Worm (Caenorhabditis elegans): ENCODE data around the gene hrg-4.
"Not testable (repeated sequence)": the region's sequence is repeated elsewhere in the genome, so short reads cannot be mapped to it uniquely, and the experiment has no call there.

Gene hrg-4

DNA sequence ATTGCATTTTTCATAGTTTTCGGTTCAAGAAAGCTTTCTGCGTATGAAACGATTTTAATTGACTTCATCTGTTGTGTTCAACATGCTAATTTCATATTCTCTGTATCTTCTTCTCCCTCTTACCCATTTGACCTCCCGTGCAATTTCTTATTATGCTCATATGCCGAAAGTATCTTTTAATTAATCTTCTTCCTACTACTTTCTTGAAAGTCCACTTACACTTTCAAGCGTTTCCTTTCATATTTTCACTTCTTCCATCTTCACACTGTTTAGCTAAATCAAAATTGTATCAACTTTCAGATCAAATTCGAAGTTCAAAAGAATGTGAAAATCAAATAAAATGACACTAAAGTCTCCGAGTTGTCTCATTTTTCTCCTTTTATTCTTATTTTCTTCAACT is 40.1 kb downstream of the hrg-4 start, which contains the start of gene F13H10.5:
Gene F13H10.5 (plus strand): TSS at position 301 of the 400 bp plus-strand sequence.
- no peak for TF ChIP-seq blmp-1 (tag; optimal IDR thresholded peaks at IDR 0.05)
- TF ChIP-seq hlh-1 (tag; optimal IDR thresholded peaks at IDR 0.05): no peak
- TF ChIP-seq ceh-43 (GFP tag; optimal IDR thresholded peaks at IDR 0.05): no peak
- TF ChIP-seq bed-3 (GFP tag; optimal IDR thresholded peaks at IDR 0.05): no peak
- no peak for TF ChIP-seq sptf-1 (tag; optimal IDR thresholded peaks at IDR 0.05)
- TF ChIP-seq snpc-4 (tag; optimal IDR thresholded peaks at IDR 0.05): no peak
- no peak for TF ChIP-seq nhr-237 (tag; optimal IDR thresholded peaks at IDR 0.05)
- TF ChIP-seq mls-2 (tag; optimal IDR thresholded peaks at IDR 0.05): no peak
- no peak for TF ChIP-seq flh-1 (GFP tag; optimal IDR thresholded peaks at IDR 0.05)
- TF ChIP-seq cnd-1 (tag; optimal IDR thresholded peaks at IDR 0.05): no peak
- TF ChIP-seq ztf-11 (tag; optimal IDR thresholded peaks at IDR 0.05): no peak
- no peak for TF ChIP-seq unc-120 (tag; optimal IDR thresholded peaks at IDR 0.05; ENCODE audit: poor library complexity, severe bottlenecking)

DNA sequence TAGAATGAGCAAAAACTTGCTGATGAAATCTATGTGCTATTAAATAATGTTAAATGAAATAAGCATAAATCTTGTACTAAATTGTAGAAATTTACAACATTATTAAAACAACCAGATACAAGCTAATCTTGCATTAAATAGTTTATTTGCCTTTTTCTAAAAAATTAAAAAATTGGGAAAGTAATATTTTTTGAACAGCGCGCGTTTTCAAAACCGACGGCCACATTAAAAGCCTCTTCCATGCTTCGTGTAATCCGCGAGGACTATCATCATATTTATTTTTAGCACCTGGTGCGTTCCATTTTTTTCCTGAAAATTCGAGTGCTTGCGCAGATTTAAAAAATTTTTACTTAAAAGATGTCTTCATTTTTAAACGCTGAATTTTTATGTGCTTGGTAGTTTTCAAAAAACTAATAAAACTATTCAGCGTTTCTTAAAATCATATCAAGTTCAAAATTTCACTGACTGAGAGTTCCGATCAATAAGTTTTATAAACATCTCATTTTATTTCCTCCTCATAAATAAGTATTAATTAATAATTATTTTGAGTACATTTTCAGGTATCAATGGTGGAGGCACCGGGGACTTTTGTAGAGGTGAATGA is 43.3 kb downstream of the hrg-4 start, which contains the start of gene Y43E12A.3:
Gene Y43E12A.3 (plus strand): TSS at position 554 of the 604 bp plus-strand sequence.
- TF ChIP-seq elt-1 (tag; optimal IDR thresholded peaks at IDR 0.05; ENCODE audit: borderline replicate concordance, insufficient read depth); nhr-76 (tag; optimal IDR thresholded peaks at IDR 0.05); cnd-1 (tag; optimal IDR thresholded peaks at IDR 0.05): not testable (repeated sequence)

DNA sequence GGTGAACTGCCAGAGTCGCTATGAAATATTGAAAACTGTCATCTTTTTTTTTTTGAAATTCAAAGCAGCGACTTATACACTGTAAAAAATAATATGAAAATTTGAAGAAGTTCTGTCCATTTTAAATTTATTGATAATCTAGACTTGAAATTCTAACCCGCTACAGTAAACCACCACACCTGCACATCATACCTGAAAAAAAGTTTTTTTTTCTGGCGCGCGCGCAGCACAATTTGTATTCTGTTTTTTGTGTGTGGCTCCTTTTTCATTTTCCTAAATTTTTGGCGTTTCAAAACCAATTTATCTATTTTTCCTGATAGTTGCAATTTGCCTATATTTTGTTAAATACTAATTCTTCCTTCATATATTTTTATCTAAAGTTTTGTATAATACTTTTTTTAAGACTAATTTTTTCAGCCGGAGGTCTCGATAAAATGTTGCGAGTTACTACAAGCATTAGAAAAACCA is 45.2 kb downstream of the hrg-4 start, which contains the start of gene cyb-2.1:
Gene cyb-2.1 (plus strand): TSS at position 418 of the 468 bp plus-strand sequence.
- TF ChIP-seq lin-32 (GFP tag; optimal IDR thresholded peaks at IDR 0.05) (no peak), nhr-237 (tag; optimal IDR thresholded peaks at IDR 0.05) (no peak), pha-4 (tag; optimal IDR thresholded peaks at IDR 0.05) (no peak), unc-120 (tag; optimal IDR thresholded peaks at IDR 0.05; ENCODE audit: poor library complexity, severe bottlenecking) (no peak), mls-2 (tag; optimal IDR thresholded peaks at IDR 0.05) (no peak), blmp-1 (tag; optimal IDR thresholded peaks at IDR 0.05) (no peak), flh-1 (GFP tag; optimal IDR thresholded peaks at IDR 0.05) (no peak), zip-8 (tag; optimal IDR thresholded peaks at IDR 0.05) (no peak), lin-13 (tag; optimal IDR thresholded peaks at IDR 0.05) (no peak), nhr-28 (tag; optimal IDR thresholded peaks at IDR 0.05) (no peak)

DNA sequence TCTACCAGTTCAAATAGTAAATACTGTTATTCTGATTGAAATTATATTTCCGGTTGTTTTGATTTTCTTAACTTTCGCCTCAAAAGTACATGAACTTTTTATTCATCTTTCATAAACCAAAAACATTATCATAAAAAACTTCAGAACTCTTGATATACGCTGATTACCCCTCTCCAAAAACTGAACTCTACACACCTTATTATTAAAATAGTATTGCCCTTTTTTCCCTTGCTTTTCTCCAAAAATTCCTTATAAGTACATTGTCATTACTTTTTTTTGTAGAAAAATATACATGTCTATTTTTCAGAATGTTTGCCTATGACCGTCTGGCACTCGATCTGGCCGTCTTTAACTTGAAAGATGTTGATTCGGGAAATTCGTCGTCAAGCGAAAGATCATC is 49.0 kb downstream of the hrg-4 start, which contains the start of gene Y43E12A.2:
Gene Y43E12A.2 (plus strand): TSS at position 301 of the 400 bp plus-strand sequence.
- TF ChIP-seq pha-4 (tag; optimal IDR thresholded peaks at IDR 0.05) (no peak), hlh-1 (tag; optimal IDR thresholded peaks at IDR 0.05) (no peak), unc-120 (tag; optimal IDR thresholded peaks at IDR 0.05; ENCODE audit: poor library complexity, severe bottlenecking) (no peak), nhr-12 (tag; optimal IDR thresholded peaks at IDR 0.05) (no peak), sem-2 (GFP tag; optimal IDR thresholded peaks at IDR 0.05) (no peak), ztf-11 (tag; optimal IDR thresholded peaks at IDR 0.05) (no peak), ceh-39 (tag; optimal IDR thresholded peaks at IDR 0.05) (no peak), ces-1 (GFP tag; optimal IDR thresholded peaks at IDR 0.05) (no peak), zip-8 (tag; optimal IDR thresholded peaks at IDR 0.05) (no peak), lin-32 (GFP tag; optimal IDR thresholded peaks at IDR 0.05) (no peak), ceh-43 (GFP tag; optimal IDR thresholded peaks at IDR 0.05) (no peak), unc-39 (tag; optimal IDR thresholded peaks at IDR 0.05) (no peak), elt-3 (tag; optimal IDR thresholded peaks at IDR 0.05) (no peak), M03D4.4 (tag; optimal IDR thresholded peaks at IDR 0.05) (no peak), bed-3 (GFP tag; optimal IDR thresholded peaks at IDR 0.05) (no peak), nhr-237 (tag; optimal IDR thresholded peaks at IDR 0.05) (no peak)

DNA sequence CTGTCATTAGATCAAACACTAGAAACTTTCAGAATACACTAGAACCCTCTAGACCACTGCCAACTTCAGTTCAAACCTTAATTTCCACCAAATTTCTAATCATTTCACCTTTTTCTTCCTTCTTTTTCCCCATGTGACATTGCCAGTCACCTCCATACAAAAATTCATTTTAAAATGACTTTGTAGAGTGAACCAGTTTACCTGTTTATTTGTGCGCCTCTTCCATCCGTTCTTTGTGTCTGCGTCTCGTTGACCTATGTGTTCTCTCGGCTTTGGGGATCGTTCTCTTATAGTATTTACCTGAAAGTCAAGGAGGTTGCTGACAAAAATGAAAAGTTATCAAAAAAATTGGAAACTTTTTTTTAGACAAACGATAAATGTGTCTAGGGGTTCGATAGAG is 50.2 kb downstream of the hrg-4 start:
- TF ChIP-seq unc-39 (tag; optimal IDR thresholded peaks at IDR 0.05) (no peak), ztf-11 (tag; optimal IDR thresholded peaks at IDR 0.05) (no peak), unc-62 (GFP tag; optimal IDR thresholded peaks at IDR 0.05) (no peak), lsy-2 (tag; optimal IDR thresholded peaks at IDR 0.05) (no peak), tbx-8 (GFP tag; optimal IDR thresholded peaks at IDR 0.05) (no peak), lin-32 (GFP tag; optimal IDR thresholded peaks at IDR 0.05) (no peak), ceh-43 (GFP tag; optimal IDR thresholded peaks at IDR 0.05) (no peak), ceh-83 (GFP tag; optimal IDR thresholded peaks at IDR 0.05) (no peak), elt-1 (tag; optimal IDR thresholded peaks at IDR 0.05; ENCODE audit: borderline replicate concordance, insufficient read depth) (no peak), bed-3 (GFP tag; optimal IDR thresholded peaks at IDR 0.05) (no peak)
